Worm (Caenorhabditis elegans) whole organism, late embryonic: ENCODE measurements around the gene C40A11.2.

Experiments
- fkh-10 ChIP-seq: fragments of 150-350 bp; optimal IDR thresholded peaks from 2 replicates; lab custom pipeline; 2014; ENCODE audit warnings: missing biosample characterization, missing genetic modification reagents, missing genetic modification characterization
- pqm-1 ChIP-seq: sonication (generic microtip); optimal IDR thresholded peaks from 2 replicates; lab custom pipeline; 2016; ENCODE audit warnings: missing genetic modification characterization, missing compliant biosample characterization

DNA sequence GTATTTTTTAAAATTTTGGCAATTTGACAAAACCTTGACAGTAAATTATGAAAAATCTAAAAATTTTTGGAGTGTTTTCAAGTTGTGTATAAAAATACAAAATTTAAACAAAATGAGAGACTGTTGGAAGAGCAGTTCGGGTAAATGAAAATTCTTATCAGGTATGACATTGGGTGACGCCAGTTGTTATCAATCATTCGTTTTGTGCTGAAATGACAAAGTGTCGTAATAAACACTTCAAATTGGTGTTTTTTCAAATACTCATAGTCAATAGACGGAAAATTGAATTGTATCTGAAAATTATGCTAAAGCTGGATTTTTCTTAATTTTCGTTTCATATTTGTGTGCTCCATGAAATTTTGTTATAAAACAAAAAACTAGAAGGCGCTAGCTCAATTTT is 24.0 kb upstream of the C40A11.2 start:
- TF ChIP-seq fkh-10 (GFP tag; lab: Kevin White, UChicago), result no peak
- no peak for TF ChIP-seq pqm-1 (tag; lab: Kevin White, UChicago)
